Fruit fly (Drosophila melanogaster) S2 (cell line): Measurements from ENCODE around the gene alpha-PheRS.

Experiments
- CG8478 ChIP-seq: fragments of >200 bp; optimal IDR thresholded peaks from 2 replicates; lab custom pipeline; 2018
- CTCF ChIP-seq, 2 experiments: fragments of >200 bp; optimal IDR thresholded peaks; 2 replicates each; lab custom pipeline; 2018

alpha-PheRS gene

DNA sequence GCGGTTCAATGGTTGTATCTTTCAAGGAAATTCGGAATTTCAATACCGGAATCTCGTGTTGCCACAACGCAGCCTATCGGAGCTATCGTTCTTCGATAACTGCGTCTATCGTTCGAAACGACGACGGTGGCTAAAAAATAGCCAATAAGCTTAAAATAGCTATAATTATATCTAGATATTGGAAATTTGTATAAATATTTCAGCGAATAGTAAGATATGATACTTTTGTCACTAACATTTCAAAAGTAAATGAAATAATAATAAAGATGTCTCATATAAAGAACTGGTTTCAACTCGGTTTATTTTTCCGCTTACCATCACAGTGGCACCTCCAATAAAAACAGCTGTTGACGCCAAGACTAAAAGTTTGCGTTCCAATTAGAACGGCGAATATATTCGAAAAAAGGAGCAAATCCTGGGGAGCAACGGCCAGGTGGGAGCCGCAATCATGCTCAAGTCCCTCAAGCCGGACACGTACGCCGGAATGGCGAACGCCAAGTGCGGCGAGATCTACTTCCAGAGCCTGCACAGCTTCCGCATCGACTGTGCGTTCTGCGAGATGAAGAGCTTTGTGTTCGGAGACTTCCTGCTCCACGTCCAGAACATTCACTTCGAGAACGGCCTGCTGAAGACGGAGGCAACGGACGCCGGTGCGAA, at the start of gene alpha-PheRS, which contains the start of gene CG2129:
Gene alpha-PheRS (minus strand): TSS at position 102 of the 657 bp plus-strand sequence.
Gene CG2129 (plus strand): TSS at position 339 of the 657 bp plus-strand sequence.
- TF ChIP-seq CTCF (optimal IDR thresholded peaks at IDR 0.05; lab: Kevin White, UChicago) (no peak), CG8478 (lab: Kevin White, UChicago) (no peak)

DNA sequence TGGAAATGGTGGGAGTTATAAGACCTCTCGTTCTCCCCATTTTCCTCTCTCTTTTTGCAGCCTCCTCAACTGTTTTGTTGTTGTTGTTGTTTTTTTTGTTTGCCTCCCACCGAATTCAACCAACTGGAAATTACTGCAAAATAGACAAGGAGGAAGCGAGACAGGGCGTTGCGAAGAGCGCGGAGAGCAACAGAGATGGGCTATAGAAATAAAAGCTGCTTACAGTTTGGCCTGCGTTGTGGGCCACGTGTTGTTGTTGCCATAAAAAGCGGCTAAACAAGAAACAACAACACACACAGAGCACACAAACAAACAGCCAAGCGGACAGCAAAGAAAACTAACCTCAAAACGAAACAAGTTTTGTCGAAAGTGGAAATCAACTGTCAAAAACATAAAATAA, 49.2 kb upstream of the alpha-PheRS start:
- TF ChIP-seq CG8478 (lab: Kevin White, UChicago) (no peak), CTCF (optimal IDR thresholded peaks at IDR 0.05; lab: Kevin White, UChicago) (no peak)

- TF ChIP-seq CTCF (optimal IDR thresholded peaks at IDR 0.05; lab: Kevin White, UChicago) = no peak
- TF ChIP-seq CG8478 (lab: Kevin White, UChicago) = no peak
Observed at dm6 chrX:8193017-8193556, 47.7 kb upstream of the alpha-PheRS start.

DNA sequence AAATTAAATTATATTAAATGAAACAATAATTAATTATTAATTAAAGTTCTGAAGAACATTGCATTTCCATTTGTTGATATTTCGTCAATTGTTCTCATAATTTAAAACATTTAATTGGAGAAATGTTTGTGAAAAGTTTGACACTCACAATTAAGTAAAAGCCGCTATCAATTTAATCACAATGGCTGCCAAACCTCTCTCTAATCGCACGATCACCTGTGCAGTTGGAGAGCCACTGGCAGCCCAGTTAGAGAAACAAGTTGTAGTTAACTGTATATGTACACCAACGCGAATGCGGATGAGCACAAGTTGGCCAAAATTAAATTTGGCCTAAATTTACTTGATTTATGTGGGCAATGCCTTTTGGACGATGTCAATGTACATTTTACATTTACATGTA, 46.8 kb upstream of the alpha-PheRS start:
- TF ChIP-seq CTCF (optimal IDR thresholded peaks at IDR 0.05; lab: Kevin White, UChicago) (peak in 1 of 2 experiments; percentile 12), CG8478 (lab: Kevin White, UChicago) (no peak)

- TF ChIP-seq CG8478 (lab: Kevin White, UChicago) (no peak), CTCF (optimal IDR thresholded peaks at IDR 0.05; lab: Kevin White, UChicago) (no peak)
Observed at dm6 chrX:8179858-8180257, 34.5 kb upstream of the alpha-PheRS start.

dm6 chrX:8178989-8179388, 33.6 kb upstream of the alpha-PheRS start:
- no peak for TF ChIP-seq CTCF (optimal IDR thresholded peaks at IDR 0.05; lab: Kevin White, UChicago)
- no peak for TF ChIP-seq CG8478 (lab: Kevin White, UChicago)

DNA sequence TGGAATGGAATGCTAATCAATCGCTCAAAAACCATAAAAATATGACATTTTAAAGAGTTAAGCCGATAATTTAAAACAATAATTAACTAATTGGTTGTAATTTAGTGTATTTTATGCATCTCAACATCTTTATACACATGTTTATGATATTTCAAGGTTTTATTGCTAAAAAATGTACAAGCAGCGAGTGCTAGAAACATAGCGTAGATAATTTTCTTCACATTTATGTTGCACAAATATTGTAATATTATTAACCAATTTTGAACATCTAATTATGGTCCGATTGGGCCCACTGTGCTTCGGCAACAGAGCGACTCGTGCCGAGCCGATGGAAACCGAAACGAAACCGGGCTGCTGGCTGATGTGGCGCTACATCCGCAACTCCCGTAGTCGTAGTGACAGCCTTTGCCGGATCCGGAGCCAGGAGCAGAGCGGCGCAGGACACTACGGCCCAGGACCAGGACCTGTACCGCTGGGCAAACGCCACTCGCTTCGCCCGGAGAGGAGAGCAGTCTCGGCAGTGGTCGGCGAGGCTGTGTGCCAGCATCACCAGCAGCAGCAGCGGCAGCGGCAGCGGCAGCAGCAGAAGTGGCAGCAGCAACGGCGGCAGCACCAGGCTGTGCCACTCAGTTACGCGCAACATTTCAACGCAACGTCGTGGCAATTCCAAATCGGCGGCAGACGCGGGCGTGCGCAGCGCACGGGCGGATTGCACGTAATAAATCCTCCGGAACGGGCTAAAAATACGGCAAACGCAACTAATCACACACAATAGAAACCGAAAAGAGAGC, 33.0 kb upstream of the alpha-PheRS start, which contains the start of gene sdt:
Gene sdt (plus strand): TSS at position 385 of the 791 bp plus-strand sequence.
- no peak for TF ChIP-seq CG8478 (lab: Kevin White, UChicago)
- no peak for TF ChIP-seq CTCF (optimal IDR thresholded peaks at IDR 0.05; lab: Kevin White, UChicago)

- no peak for TF ChIP-seq CTCF (optimal IDR thresholded peaks at IDR 0.05; lab: Kevin White, UChicago)
- TF ChIP-seq CG8478 (lab: Kevin White, UChicago) = no peak
Observed at dm6 chrX:8177742-8178141, 32.3 kb upstream of the alpha-PheRS start.

dm6 chrX:8177030-8177349, 31.6 kb upstream of the alpha-PheRS start, which contains the start of gene slpr:
TSS of gene slpr (minus strand) at chrX:8177185.
- TF ChIP-seq CTCF (optimal IDR thresholded peaks at IDR 0.05; lab: Kevin White, UChicago) = no peak
- TF ChIP-seq CG8478 (lab: Kevin White, UChicago) = no peak

- TF ChIP-seq CG8478 (lab: Kevin White, UChicago) (no peak), CTCF (optimal IDR thresholded peaks at IDR 0.05; lab: Kevin White, UChicago) (no peak)
Observed at dm6 chrX:8176291-8177029, 31.1 kb upstream of the alpha-PheRS start.

dm6 chrX:8170166-8170565, 24.8 kb upstream of the alpha-PheRS start, which contains the start of gene CG2278:
TSS of gene CG2278 (minus strand) at chrX:8170266.
- no peak for TF ChIP-seq CTCF (optimal IDR thresholded peaks at IDR 0.05; lab: Kevin White, UChicago)

- TF ChIP-seq CG8478 (lab: Kevin White, UChicago) (no peak), CTCF (optimal IDR thresholded peaks at IDR 0.05; lab: Kevin White, UChicago) (no peak)
Observed at dm6 chrX:8165608-8166007, 20.2 kb upstream of the alpha-PheRS start, which contains the start of gene Or7a. TSS of gene Or7a (minus strand) at chrX:8165708.

DNA sequence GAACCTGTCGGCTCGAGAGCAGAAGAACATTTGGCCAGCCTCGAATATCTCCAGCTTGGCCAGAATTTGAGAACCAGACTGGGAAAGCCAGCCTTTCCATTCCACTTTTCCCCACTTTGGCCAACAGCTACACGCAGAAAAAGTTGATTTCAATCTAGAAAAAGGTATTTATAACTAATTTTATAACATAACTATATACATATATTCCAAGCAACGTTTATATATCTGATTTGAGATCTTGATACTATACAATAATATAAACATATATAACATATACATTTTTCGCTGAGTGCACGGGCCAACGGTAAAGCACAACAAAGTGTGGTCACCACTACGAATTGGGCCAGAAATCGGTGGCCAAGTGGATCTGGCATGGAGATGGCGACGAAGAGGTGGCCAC, 18.1 kb upstream of the alpha-PheRS start:
- no peak for TF ChIP-seq CTCF (optimal IDR thresholded peaks at IDR 0.05; lab: Kevin White, UChicago)

DNA sequence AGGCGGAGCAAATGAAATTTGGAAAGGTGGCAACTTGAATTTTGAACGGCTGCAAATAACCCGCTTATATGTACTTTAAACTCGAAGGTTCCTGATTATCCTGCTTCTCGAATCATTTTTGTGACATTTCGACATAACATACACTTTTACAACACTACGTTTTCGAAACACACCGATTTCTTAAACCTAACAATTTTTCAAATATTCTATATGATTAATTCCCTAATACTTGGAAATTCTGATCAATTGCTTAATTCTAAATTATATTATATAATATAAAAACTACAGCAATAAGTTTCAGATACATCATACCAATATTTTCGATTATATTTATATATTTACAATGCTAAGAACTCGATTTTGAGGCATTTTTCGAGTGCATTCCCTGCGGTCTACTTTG, 17.3 kb upstream of the alpha-PheRS start, which contains the start of gene CG10761:
Gene CG10761 (minus strand): TSS at position 101 of the 400 bp plus-strand sequence.
- no peak for TF ChIP-seq CG8478 (lab: Kevin White, UChicago)
